Fruit fly (Drosophila melanogaster): ENCODE results near the gene CG42655.

The CG42655 gene

dm6 chr3L:19940349-19940748, 13.2 kb downstream of the CG42655 start (continued):
- TF ChIP-seq gem (tag; optimal IDR thresholded peaks at IDR 0.05) (peak; percentile 50), Oli (tag; optimal IDR thresholded peaks at IDR 0.05) (peak; percentile 17), prd (optimal IDR thresholded peaks at IDR 0.05) (no peak), prd (GFP tag; IDR thresholded peaks at IDR 0.05) (no peak), Hr51 (GFP tag; optimal IDR thresholded peaks at IDR 0.05) (peak in 1 of 2 experiments; percentile 48), CG11504 (tag; optimal IDR thresholded peaks at IDR 0.05) (peak; percentile 29), CG42726 (GFP tag; IDR thresholded peaks at IDR 0.05; ENCODE audit: partially characterized antibody) (no peak), Hmr (GFP tag; optimal IDR thresholded peaks at IDR 0.05) (peak; percentile 5), CG2712 (tag; optimal IDR thresholded peaks at IDR 0.05) (peak; percentile 25), grau (tag; optimal IDR thresholded peaks at IDR 0.05) (peak; percentile 49), CG7786 (GFP tag; optimal IDR thresholded peaks at IDR 0.05) (no peak), tll (GFP tag; optimal IDR thresholded peaks at IDR 0.05) (no peak), CG17361 (GFP tag; IDR thresholded peaks at IDR 0.05) (no peak), Six4 (GFP tag; optimal IDR thresholded peaks at IDR 0.05) (no peak), CG10979 (tag; optimal IDR thresholded peaks at IDR 0.05) (no peak), CG8924 (tag; optimal IDR thresholded peaks at IDR 0.05) (peak; percentile 13), Rfx (GFP tag; IDR thresholded peaks at IDR 0.05) (0 out of 2 replicates have a peak, but pooled peaks have one; percentile 37), YL-1 (GFP tag; optimal IDR thresholded peaks at IDR 0.05) (no peak), CG9932 (GFP tag; IDR thresholded peaks at IDR 0.05) (peak; percentile 15; the same call in 1 of the 2 replicates), run (tag; optimal IDR thresholded peaks at IDR 0.05) (no peak), lmd (GFP tag; IDR thresholded peaks at IDR 0.05) (0 out of 2 replicates have a peak, but pooled peaks have one; percentile 11), Meics (GFP tag; optimal IDR thresholded peaks at IDR 0.05) (peak; percentile 32), CG32532 (GFP tag; IDR thresholded peaks at IDR 0.05) (peak; percentile 57; the same call in 1 of the 2 replicates), Sin3A (optimal IDR thresholded peaks at IDR 0.05) (no peak), gcm (GFP tag; optimal IDR thresholded peaks at IDR 0.05) (no peak), CG10565 (GFP tag; optimal IDR thresholded peaks at IDR 0.05) (no peak), CG14050 (GFP tag; IDR thresholded peaks at IDR 0.05) (no peak), CG18599 (GFP tag; optimal IDR thresholded peaks at IDR 0.05) (peak; percentile 6)

DNA sequence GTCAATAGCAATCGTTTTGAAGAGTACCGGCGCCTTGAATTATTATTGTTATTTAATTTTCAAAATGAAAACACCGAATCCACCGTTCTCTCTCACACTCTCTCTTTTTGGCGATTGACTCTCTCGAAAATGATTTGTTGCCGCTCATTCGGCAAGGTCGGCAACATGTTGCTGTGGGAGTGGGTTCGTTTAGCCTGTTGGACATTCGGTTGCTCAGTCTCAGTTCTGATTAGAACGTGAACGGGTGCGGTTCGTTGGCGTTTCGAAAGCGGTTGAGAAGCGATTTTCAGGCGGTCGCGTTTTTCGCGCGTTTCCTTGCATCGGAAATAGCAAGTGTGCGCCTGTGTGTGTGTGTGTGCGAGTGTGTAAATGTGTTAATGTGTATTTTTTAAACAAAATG, 14.5 kb downstream of the CG42655 start, which contains the start of gene Ac76E:
Ac76E (plus strand) TSS at position 264 of the 400 bp plus-strand sequence.
- TF ChIP-seq cg (GFP tag; optimal IDR thresholded peaks at IDR 0.05) (peak; percentile 37), HmgZ (tag; optimal IDR thresholded peaks at IDR 0.05) (peak; percentile 56), chm (GFP tag; IDR thresholded peaks at IDR 0.05) (peak; percentile 34; the same call in 1 of the 2 replicates), CG6854 (GFP tag; optimal IDR thresholded peaks at IDR 0.05) (peak; percentile 15), CG13123 (GFP tag; optimal IDR thresholded peaks at IDR 0.05) (no peak), Xrp1 (GFP tag; IDR thresholded peaks at IDR 0.05) (no peak), grn (GFP tag; optimal IDR thresholded peaks at IDR 0.05) (no peak), HLH3B (GFP tag; IDR thresholded peaks at IDR 0.05) (no peak), sna (GFP tag; IDR thresholded peaks at IDR 0.05; ENCODE audit: partially characterized antibody) (0 out of 2 replicates have a peak, but pooled peaks have one; percentile 23), Deaf1 (tag; optimal IDR thresholded peaks at IDR 0.05) (peak; percentile 87), CG1832 (GFP tag; optimal IDR thresholded peaks at IDR 0.05) (no peak), Lhr (GFP tag; optimal IDR thresholded peaks at IDR 0.05) (no peak), cwo (GFP tag; optimal IDR thresholded peaks at IDR 0.05) (peak; percentile 35), MESR4 (GFP tag; optimal IDR thresholded peaks at IDR 0.05) (no peak), Fer1 (GFP tag; optimal IDR thresholded peaks at IDR 0.05) (peak; percentile 40), gcm2 (GFP tag; optimal IDR thresholded peaks at IDR 0.05) (no peak), CG13624 (GFP tag; optimal IDR thresholded peaks at IDR 0.05) (peak; percentile 14), jing (GFP tag; optimal IDR thresholded peaks at IDR 0.05) (no peak), bab2 (GFP tag; optimal IDR thresholded peaks at IDR 0.05) (no peak), mld (GFP tag; IDR thresholded peaks at IDR 0.05; ENCODE audit: partially characterized antibody) (no peak), Pdp1 (GFP tag; optimal IDR thresholded peaks at IDR 0.05) (peak in 1 of 2 experiments; percentile 32), CG11695 (GFP tag; IDR thresholded peaks at IDR 0.05) (0 out of 3 replicates have a peak, but pooled peaks have one; percentile 26), bowl (GFP tag; IDR thresholded peaks at IDR 0.05) (no peak)
